Worm (Caenorhabditis elegans) whole organism, L1 larva: ENCODE measurements around the gene Y57G11C.36.

Experiments
- C34B4.2 ChIP-seq: sonication (generic microtip); optimal IDR thresholded peaks from 2 replicates; lab custom pipeline; 2017; ENCODE audit warnings: mild to moderate bottlenecking, missing genetic modification characterization, missing compliant biosample characterization
- ama-1 ChIP-seq: fragments of 150-350 bp; optimal IDR thresholded peaks from 2 replicates; lab custom pipeline; 2014
- ceh-8 ChIP-seq: fragments of 200-800 bp; sonication (Bioruptor generic); optimal IDR thresholded peaks from 2 replicates; lab custom pipeline; 2018; ENCODE audit warnings: mild to moderate bottlenecking, missing genetic modification characterization, moderate library complexity, missing compliant biosample characterization
- ces-1 ChIP-seq: fragments of 150-350 bp; optimal IDR thresholded peaks from 2 replicates; lab custom pipeline; 2014; ENCODE audit warnings: missing biosample characterization, missing genetic modification reagents, missing genetic modification characterization
- egl-13 ChIP-seq: sonication (generic microtip); optimal IDR thresholded peaks from 2 replicates; lab custom pipeline; 2016; ENCODE audit warnings: missing genotype, missing genetic modification reagents, missing genetic modification characterization, missing compliant biosample characterization
- egl-27 ChIP-seq, 2 experiments: fragments of 150-350 bp in 1 of 2; sonication (generic microtip); optimal IDR thresholded peaks; 3 replicates each; lab custom pipeline; 2017 to 2018; ENCODE audit warnings: missing biosample characterization in 2 of 2, missing genetic modification characterization in 2 of 2, missing genetic modification reagents in 2 of 2
- elt-3 ChIP-seq, 6 experiments: fragments of 150-350 bp in 1 of 6; sonication (generic microtip); optimal IDR thresholded peaks; 2 replicates each; lab custom pipeline; 2017 to 2018; ENCODE audit warnings: missing biosample characterization in 6 of 6, missing genetic modification characterization in 6 of 6, inconsistent platforms in 1 of 6
- fkh-10 ChIP-seq: sonication (generic microtip); optimal IDR thresholded peaks from 2 replicates; lab custom pipeline; 2017; ENCODE audit warnings: missing biosample characterization, missing genetic modification reagents, missing genetic modification characterization
- fkh-8 ChIP-seq: sonication (generic microtip); optimal IDR thresholded peaks from 2 replicates; lab custom pipeline; 2016; ENCODE audit warnings: mild to moderate bottlenecking, missing genetic modification characterization, missing compliant biosample characterization
- fos-1 ChIP-seq: fragments of 150-350 bp; optimal IDR thresholded peaks from 2 replicates; lab custom pipeline; 2014; ENCODE audit warnings: missing biosample characterization, missing genetic modification characterization
- grh-1 ChIP-seq: fragments of 200-800 bp; sonication (Bioruptor generic); IDR thresholded peaks from 2 replicates; pipeline ENCODE4 v1.3.6; 2022; ENCODE audit warnings: missing genetic modification reagents, missing genetic modification characterization, missing compliant biosample characterization
- hlh-17 ChIP-seq: fragments of 200-800 bp; sonication (Bioruptor generic); optimal IDR thresholded peaks from 2 replicates; lab custom pipeline; 2018; ENCODE audit warnings: missing genetic modification characterization, mild to moderate bottlenecking, missing compliant biosample characterization, moderate library complexity, borderline replicate concordance
- isw-1 ChIP-seq: fragments of 200-800 bp; sonication (Bioruptor generic); IDR thresholded peaks from 2 replicates; pipeline ENCODE4 v1.3.6; 2022; ENCODE audit warnings: missing genetic modification characterization, missing compliant biosample characterization
- lin-13 ChIP-seq: fragments of 150-350 bp; optimal IDR thresholded peaks from 2 replicates; lab custom pipeline; 2014; ENCODE audit warnings: missing biosample characterization, missing genetic modification reagents, missing genetic modification characterization
- lin-14 ChIP-seq: fragments of 200-800 bp; sonication (Bioruptor generic); optimal IDR thresholded peaks from 2 replicates; lab custom pipeline; 2018; ENCODE audit warnings: mild to moderate bottlenecking, missing genetic modification characterization, moderate library complexity, missing compliant biosample characterization
- mab-9 ChIP-seq: fragments of 200-800 bp; sonication (Bioruptor generic); IDR thresholded peaks from 2 replicates; pipeline ENCODE4 v1.3.6; 2022; ENCODE audit warnings: missing genetic modification reagents, missing genetic modification characterization, missing compliant biosample characterization
- mef-2 ChIP-seq: fragments of 150-350 bp; optimal IDR thresholded peaks from 2 replicates; lab custom pipeline; 2014; ENCODE audit warnings: missing biosample characterization, missing genetic modification characterization
- mep-1 ChIP-seq: fragments of 150-350 bp; optimal IDR thresholded peaks from 2 replicates; lab custom pipeline; 2014; ENCODE audit warnings: missing biosample characterization, missing genetic modification characterization
- nhr-11 ChIP-seq: fragments of 150-350 bp; optimal IDR thresholded peaks from 2 replicates; lab custom pipeline; 2014; ENCODE audit warnings: missing biosample characterization, missing genetic modification characterization
- nhr-20 ChIP-seq: sonication (generic microtip); optimal IDR thresholded peaks from 2 replicates; lab custom pipeline; 2016; ENCODE audit warnings: mild to moderate bottlenecking, missing genetic modification characterization, missing compliant biosample characterization
- nhr-71 ChIP-seq: sonication (generic microtip); optimal IDR thresholded peaks from 2 replicates; lab custom pipeline; 2016; ENCODE audit warnings: mild to moderate bottlenecking, missing genetic modification characterization, moderate library complexity, missing compliant biosample characterization
- nhr-77 ChIP-seq: fragments of 150-350 bp; optimal IDR thresholded peaks from 2 replicates; lab custom pipeline; 2014; ENCODE audit warnings: missing biosample characterization, missing genetic modification characterization
- nhr-85 ChIP-seq: sonication (generic microtip); peaks from one replicate; lab custom pipeline; 2016; ENCODE audit warnings: missing genetic modification characterization, inconsistent platforms, missing compliant biosample characterization
- nhr-90 ChIP-seq: sonication (generic microtip); optimal IDR thresholded peaks from 2 replicates; lab custom pipeline; 2016; ENCODE audit warnings: mild to moderate bottlenecking, missing genetic modification characterization, missing compliant biosample characterization; ENCODE audit not compliant: poor library complexity
- pax-3 ChIP-seq: fragments of 200-800 bp; sonication (Bioruptor generic); optimal IDR thresholded peaks from 2 replicates; lab custom pipeline; 2018; ENCODE audit warnings: mild to moderate bottlenecking, missing genetic modification characterization, moderate library complexity, missing compliant biosample characterization
- pqm-1 ChIP-seq: sonication (generic microtip); optimal IDR thresholded peaks from 3 replicates; lab custom pipeline; 2017; ENCODE audit warnings: missing biosample characterization, missing genetic modification characterization
- rnt-1 ChIP-seq: sonication (generic microtip); optimal IDR thresholded peaks from 2 replicates; lab custom pipeline; 2016; ENCODE audit warnings: mild to moderate bottlenecking, missing genetic modification characterization, moderate library complexity, missing compliant biosample characterization
- skn-1 ChIP-seq: fragments of 150-350 bp; optimal IDR thresholded peaks from 2 replicates; lab custom pipeline; 2014; ENCODE audit warnings: missing biosample characterization, missing genetic modification characterization
- sptf-1 ChIP-seq: fragments of 150-350 bp; optimal IDR thresholded peaks from 2 replicates; lab custom pipeline; 2014; ENCODE audit warnings: missing biosample characterization, missing genetic modification characterization
- sup-37 ChIP-seq: fragments of 200-800 bp; sonication (Bioruptor generic); optimal IDR thresholded peaks from 2 replicates; lab custom pipeline; 2018; ENCODE audit warnings: mild to moderate bottlenecking, missing genetic modification characterization, missing compliant biosample characterization
- swsn-7 ChIP-seq: sonication (generic microtip); optimal IDR thresholded peaks from 2 replicates; lab custom pipeline; 2016; ENCODE audit warnings: missing genetic modification characterization, missing compliant biosample characterization
- tlp-1 ChIP-seq: fragments of 150-350 bp; optimal IDR thresholded peaks from 2 replicates; lab custom pipeline; 2014; ENCODE audit warnings: missing biosample characterization, missing genetic modification characterization
- unc-130 ChIP-seq: fragments of 150-350 bp; optimal IDR thresholded peaks from 2 replicates; lab custom pipeline; 2017; ENCODE audit warnings: missing biosample characterization, missing genetic modification characterization, inconsistent platforms
- unc-62 ChIP-seq: fragments of 150-350 bp; optimal IDR thresholded peaks from 2 replicates; lab custom pipeline; 2014; ENCODE audit warnings: missing biosample characterization, missing genetic modification reagents, missing genetic modification characterization
- vab-15 ChIP-seq: sonication (generic microtip); optimal IDR thresholded peaks from 2 replicates; lab custom pipeline; 2017; ENCODE audit warnings: missing genotype, mild to moderate bottlenecking, missing genetic modification characterization, missing compliant biosample characterization
- xbp-1 ChIP-seq: sonication (generic microtip); optimal IDR thresholded peaks from 2 replicates; lab custom pipeline; 2016; ENCODE audit warnings: missing genetic modification characterization, missing compliant biosample characterization
- ztf-4 ChIP-seq: fragments of 150-350 bp; optimal IDR thresholded peaks from 2 replicates; lab custom pipeline; 2014; ENCODE audit warnings: missing biosample characterization, missing genetic modification characterization

The Y57G11C.36 gene

ce11 chrIV:14806903-14807302, 33.3 kb upstream of the Y57G11C.36 start, which contains the start of gene oig-5:
TSS of gene oig-5 (plus strand) at chrIV:14807203.
- TF ChIP-seq pqm-1 (tag; lab: Kevin White, UChicago): no peak
- TF ChIP-seq nhr-20 (tag; lab: Kevin White, UChicago): no peak
- no peak for TF ChIP-seq xbp-1 (tag; lab: Kevin White, UChicago)
- no peak for TF ChIP-seq lin-13 (GFP tag; lab: Kevin White, UChicago)
- TF ChIP-seq tlp-1 (tag; lab: Kevin White, UChicago): no peak
- 0 out of 2 replicates have a peak, but pooled peaks have one; percentile 7 for TF ChIP-seq mab-9 (GFP tag; lab: Robert Waterston, UW)
- TF ChIP-seq ceh-8 (GFP tag; lab: Kevin White, UChicago): peak; percentile 5
- TF ChIP-seq grh-1 (GFP tag; lab: Robert Waterston, UW): no peak
- TF ChIP-seq fkh-8 (tag; lab: Kevin White, UChicago): no peak
- TF ChIP-seq nhr-90 (tag; lab: Kevin White, UChicago): no peak
- no peak for TF ChIP-seq mef-2 (tag; lab: Kevin White, UChicago)
- no peak for TF ChIP-seq elt-3 (tag; optimal IDR thresholded peaks at IDR 0.05; lab: Kevin White, UChicago)
- TF ChIP-seq sptf-1 (tag; lab: Kevin White, UChicago): no peak
- TF ChIP-seq swsn-7 (tag; lab: Kevin White, UChicago): no peak
- no peak for TF ChIP-seq unc-130
- TF ChIP-seq skn-1: no peak
- TF ChIP-seq C34B4.2 (tag; lab: Kevin White, UChicago): no peak

- no peak for TF ChIP-seq egl-27 (tag; optimal IDR thresholded peaks at IDR 0.05; lab: Kevin White, UChicago)
- TF ChIP-seq lin-13 (GFP tag; lab: Kevin White, UChicago): no peak
- TF ChIP-seq vab-15 (tag; lab: Kevin White, UChicago): no peak
- TF ChIP-seq fkh-8 (tag; lab: Kevin White, UChicago): no peak
- no peak for TF ChIP-seq nhr-77 (tag; lab: Kevin White, UChicago)
- no peak for TF ChIP-seq nhr-85 (tag; lab: Kevin White, UChicago)
- no peak for TF ChIP-seq nhr-11 (tag; lab: Kevin White, UChicago)
- no peak for TF ChIP-seq grh-1 (GFP tag; lab: Robert Waterston, UW)
- TF ChIP-seq egl-13: no peak
- TF ChIP-seq ztf-4 (tag; lab: Kevin White, UChicago): no peak
- TF ChIP-seq unc-62 (GFP tag; lab: Kevin White, UChicago): no peak
- TF ChIP-seq fkh-10 (GFP tag; lab: Kevin White, UChicago): no peak
- no peak for TF ChIP-seq ces-1 (GFP tag; lab: Kevin White, UChicago)
- no peak for TF ChIP-seq isw-1 (GFP tag; lab: Robert Waterston, UW)
- no peak for TF ChIP-seq lin-14
- no peak for TF ChIP-seq nhr-90 (tag; lab: Kevin White, UChicago)
- TF ChIP-seq hlh-17 (GFP tag; lab: Kevin White, UChicago): no peak
These were observed 28.7 kb upstream of the Y57G11C.36 start, which contains the start of gene Y57G11C.1142 for ce11 chrIV:14802316-14802715. TSS of gene Y57G11C.1142 (plus strand) at chrIV:14802616.

ce11 chrIV:14800931-14801330, 27.4 kb upstream of the Y57G11C.36 start:
- TF ChIP-seq nhr-71 (tag; lab: Kevin White, UChicago): no peak
- no peak for TF ChIP-seq vab-15 (tag; lab: Kevin White, UChicago)
- TF ChIP-seq fos-1: no peak
- no peak for TF ChIP-seq sup-37 (GFP tag; lab: Kevin White, UChicago)
- no peak for TF ChIP-seq ama-1 (lab: Kevin White, UChicago)
- no peak for TF ChIP-seq pax-3
- TF ChIP-seq isw-1 (GFP tag; lab: Robert Waterston, UW): no peak
- TF ChIP-seq mep-1 (tag; lab: Kevin White, UChicago): no peak
- no peak for TF ChIP-seq nhr-20 (tag; lab: Kevin White, UChicago)
- TF ChIP-seq rnt-1 (tag; lab: Kevin White, UChicago): no peak
